Fruit fly (Drosophila melanogaster) whole organism, embryonic: ENCODE results near the gene CG7564.

Source experiments
- Awh ChIP-seq: fragments of 200-800 bp; sonication (Bioruptor generic); IDR thresholded peaks from 2 replicates; pipeline ENCODE4, ENCODE4 v1.3.6; 2022; ENCODE audit warnings: missing biosample characterization, missing genetic modification characterization
- CG11560 ChIP-seq: fragments of 200-800 bp; sonication (Bioruptor generic); IDR thresholded peaks from 3 replicates; pipeline ENCODE4 v1.3.6; 2022; ENCODE audit warnings: missing biosample characterization, missing genetic modification characterization
- CG11723 ChIP-seq: fragments of 200-800 bp; sonication (Bioruptor generic); optimal IDR thresholded peaks from 2 replicates; lab custom pipeline; 2017; ENCODE audit warnings: missing biosample characterization, mild to moderate bottlenecking, missing genetic modification characterization
- CG12744 ChIP-seq: fragments of 200-800 bp; sonication (Bioruptor generic); optimal IDR thresholded peaks from 2 replicates; lab custom pipeline; 2016; ENCODE audit warnings: missing biosample characterization, missing genetic modification characterization
- CG14050 ChIP-seq: fragments of 200-800 bp; sonication (Bioruptor generic); IDR thresholded peaks from 3 replicates; pipeline ENCODE4 v1.3.6; 2022; ENCODE audit warnings: missing biosample characterization, missing genetic modification characterization
- CG14860 ChIP-seq: fragments of 200-800 bp; sonication (Bioruptor generic); IDR thresholded peaks from 3 replicates; pipeline ENCODE4 v1.3.6; 2022; ENCODE audit warnings: missing biosample characterization, missing genetic modification characterization; ENCODE audit not compliant: partially characterized antibody
- CG17568 ChIP-seq: fragments of 200-800 bp; sonication (Bioruptor generic); optimal IDR thresholded peaks from 2 replicates; lab custom pipeline; 2018; ENCODE audit warnings: missing biosample characterization, mild to moderate bottlenecking, missing genetic modification characterization, moderate library complexity
- CG2875 ChIP-seq: fragments of 200-800 bp; sonication (Bioruptor generic); optimal IDR thresholded peaks from 2 replicates; lab custom pipeline; 2017; ENCODE audit warnings: missing biosample characterization, mild to moderate bottlenecking, missing genetic modification characterization, missing genetic modification reagents
- CG3065 ChIP-seq: fragments of 200-800 bp; sonication (Bioruptor generic); optimal IDR thresholded peaks from 2 replicates; lab custom pipeline; 2016; ENCODE audit warnings: missing biosample characterization, missing genetic modification characterization
- CG31388 ChIP-seq: fragments of 200-800 bp; sonication (Bioruptor generic); optimal IDR thresholded peaks from 2 replicates; lab custom pipeline; 2016; ENCODE audit warnings: missing biosample characterization, missing genetic modification characterization
- CG32767 ChIP-seq: fragments of 200-800 bp; sonication (Bioruptor generic); IDR thresholded peaks from 2 replicates; pipeline ENCODE4 v1.3.6; 2022; ENCODE audit warnings: missing biosample characterization, missing genetic modification characterization
- CG3847 ChIP-seq: fragments of 200-800 bp; sonication (Bioruptor generic); IDR thresholded peaks from 2 replicates; pipeline ENCODE4 v1.3.6; 2022; ENCODE audit warnings: missing biosample characterization, missing genetic modification characterization
- CG3995 ChIP-seq: fragments of 200-800 bp; sonication (Bioruptor generic); optimal IDR thresholded peaks from 3 replicates; lab custom pipeline; 2016; ENCODE audit warnings: missing biosample characterization, missing genetic modification characterization
- CG4282 ChIP-seq: fragments of 200-800 bp; sonication (Bioruptor generic); optimal IDR thresholded peaks from 2 replicates; lab custom pipeline; 2016; ENCODE audit warnings: missing biosample characterization, missing genetic modification characterization
- CG4730 ChIP-seq: fragments of 200-800 bp; sonication (Bioruptor generic); IDR thresholded peaks from 2 replicates; pipeline ENCODE4 v1.3.6; 2022; ENCODE audit warnings: missing biosample characterization, missing genetic modification characterization
- CG6175 ChIP-seq: fragments of 200-800 bp; sonication (Bioruptor generic); IDR thresholded peaks from 3 replicates; pipeline ENCODE4 v1.3.6; 2022; ENCODE audit warnings: missing biosample characterization, missing genetic modification characterization
- CG6854 ChIP-seq: fragments of 200-800 bp; sonication (Bioruptor generic); optimal IDR thresholded peaks from 3 replicates; lab custom pipeline; 2017; ENCODE audit warnings: missing biosample characterization, mild to moderate bottlenecking, missing genetic modification characterization
- CG7745 ChIP-seq: fragments of 200-800 bp; sonication (Bioruptor generic); optimal IDR thresholded peaks from 2 replicates; lab custom pipeline; 2018; ENCODE audit warnings: missing biosample characterization, mild to moderate bottlenecking, missing genetic modification characterization, moderate library complexity
- CG8359 ChIP-seq: fragments of 200-800 bp; sonication (Bioruptor generic); optimal IDR thresholded peaks from 2 replicates; lab custom pipeline; 2017; ENCODE audit warnings: missing biosample characterization, mild to moderate bottlenecking, missing genetic modification characterization, borderline replicate concordance
- CG9817 ChIP-seq: fragments of 200-800 bp; sonication (Bioruptor generic); optimal IDR thresholded peaks from 2 replicates; lab custom pipeline; 2018; ENCODE audit warnings: missing biosample characterization, mild to moderate bottlenecking, missing genetic modification characterization, moderate library complexity
- CG9876 ChIP-seq: fragments of 200-800 bp; sonication (Bioruptor generic); optimal IDR thresholded peaks from 2 replicates; lab custom pipeline; 2016; ENCODE audit warnings: missing biosample characterization, missing genetic modification characterization
- Ets97D ChIP-seq: fragments of 200-800 bp; sonication (Bioruptor generic); optimal IDR thresholded peaks from 3 replicates; lab custom pipeline; 2016; ENCODE audit warnings: missing biosample characterization, missing genetic modification characterization
- H15 ChIP-seq: fragments of 200-800 bp; sonication (Bioruptor generic); IDR thresholded peaks from 3 replicates; pipeline ENCODE4 v1.3.6; 2022; ENCODE audit warnings: missing biosample characterization, missing genetic modification characterization
- HLH54F ChIP-seq: fragments of 200-800 bp; sonication (Bioruptor generic); optimal IDR thresholded peaks from 3 replicates; lab custom pipeline; 2016; ENCODE audit warnings: missing biosample characterization, missing genetic modification characterization
- Hr78 ChIP-seq, 2 experiments: fragments of 200-800 bp in 1 of 2; fragments of >200 bp in 1 of 2; sonication (Bioruptor generic) in 1 of 2; optimal IDR thresholded peaks; 2 replicates each; lab custom pipeline; 2017 to 2019; ENCODE audit warnings: missing biosample characterization in 2 of 2, missing genetic modification characterization in 2 of 2, mild to moderate bottlenecking in 1 of 2, moderate library complexity in 1 of 2
- Meics ChIP-seq: fragments of 200-800 bp; sonication (Bioruptor generic); optimal IDR thresholded peaks from 2 replicates; lab custom pipeline; 2017; ENCODE audit warnings: missing biosample characterization, mild to moderate bottlenecking, missing genetic modification characterization
- Neu2 ChIP-seq: fragments of 200-800 bp; sonication (Bioruptor generic); optimal IDR thresholded peaks from 3 replicates; lab custom pipeline; 2016; ENCODE audit warnings: missing biosample characterization, missing genetic modification characterization, borderline replicate concordance
- Poxn ChIP-seq: fragments of 200-800 bp; sonication (Bioruptor generic); IDR thresholded peaks from 2 replicates; pipeline ENCODE4 v1.3.6; 2022; ENCODE audit warnings: missing biosample characterization, missing genetic modification characterization
- Scr ChIP-seq: fragments of 200-800 bp; sonication (Bioruptor generic); IDR thresholded peaks from 2 replicates; pipeline ENCODE4 v1.3.6; 2022; ENCODE audit warnings: missing biosample characterization, missing genetic modification characterization; ENCODE audit not compliant: partially characterized antibody
- Sox102F ChIP-seq: fragments of 200-800 bp; sonication (Bioruptor generic); optimal IDR thresholded peaks from 2 replicates; lab custom pipeline; 2018; ENCODE audit warnings: missing biosample characterization, mild to moderate bottlenecking, missing genetic modification characterization, moderate library complexity
- ap ChIP-seq: fragments of 200-800 bp; sonication (Bioruptor generic); IDR thresholded peaks from 2 replicates; pipeline ENCODE4 v1.3.6; 2022; ENCODE audit warnings: missing biosample characterization, missing genetic modification characterization
- cwo ChIP-seq: fragments of 200-800 bp; sonication (Bioruptor generic); optimal IDR thresholded peaks from 3 replicates; lab custom pipeline; 2017; ENCODE audit warnings: missing biosample characterization, missing genetic modification characterization, mild to moderate bottlenecking, moderate library complexity, missing genetic modification reagents
- da ChIP-seq: fragments of 200-800 bp; sonication (Bioruptor generic); optimal IDR thresholded peaks from 2 replicates; lab custom pipeline; 2016; ENCODE audit warnings: missing biosample characterization, missing genetic modification characterization
- ems ChIP-seq: fragments of 200-800 bp; sonication (Bioruptor generic); optimal IDR thresholded peaks from 3 replicates; lab custom pipeline; 2016; ENCODE audit warnings: missing biosample characterization, missing genetic modification characterization
- grn ChIP-seq: fragments of 200-800 bp; sonication (Bioruptor generic); optimal IDR thresholded peaks from 3 replicates; lab custom pipeline; 2017; ENCODE audit warnings: missing biosample characterization, missing genetic modification characterization
- hb ChIP-seq: fragments of 200-800 bp; sonication (Bioruptor generic); IDR thresholded peaks from 3 replicates; pipeline ENCODE4 v1.3.6; 2022; ENCODE audit warnings: missing biosample characterization, missing genetic modification characterization; ENCODE audit not compliant: partially characterized antibody
- hth ChIP-seq: fragments of >200 bp; optimal IDR thresholded peaks from 2 replicates; lab custom pipeline; 2017; ENCODE audit warnings: inconsistent platforms
- ind ChIP-seq: fragments of 200-800 bp; sonication (Bioruptor generic); optimal IDR thresholded peaks from 3 replicates; lab custom pipeline; 2016; ENCODE audit warnings: missing biosample characterization, missing genetic modification characterization
- ken ChIP-seq: fragments of 200-800 bp; sonication (Bioruptor generic); IDR thresholded peaks from 3 replicates; pipeline ENCODE4 v1.3.6; 2022; ENCODE audit warnings: missing biosample characterization, missing genetic modification characterization
- klu ChIP-seq: fragments of 200-800 bp; sonication (Bioruptor generic); IDR thresholded peaks from 2 replicates; pipeline ENCODE4 v1.3.6; 2022; ENCODE audit warnings: missing biosample characterization, missing genetic modification characterization
- lov ChIP-seq, 2 experiments: fragments of 200-800 bp in 1 of 2; fragments of >200 bp in 1 of 2; sonication (Bioruptor generic) in 1 of 2; IDR thresholded peaks in 1 of 2; optimal IDR thresholded peaks in 1 of 2; 2 replicates in 1 of 2; 3 replicates in 1 of 2; pipeline versions ENCODE4 v1.3.6 to Lab custom; 2017 to 2022; ENCODE audit warnings: missing biosample characterization in 1 of 2, missing genetic modification characterization in 1 of 2
- mirr ChIP-seq: fragments of 200-800 bp; sonication (Bioruptor generic); optimal IDR thresholded peaks from 3 replicates; lab custom pipeline; 2018; ENCODE audit warnings: missing biosample characterization, mild to moderate bottlenecking, missing genetic modification characterization
- mld ChIP-seq: fragments of 200-800 bp; sonication (Bioruptor generic); IDR thresholded peaks from 3 replicates; pipeline ENCODE4 v1.3.6; 2022; ENCODE audit warnings: missing biosample characterization, missing genetic modification characterization; ENCODE audit not compliant: partially characterized antibody
- peb ChIP-seq: fragments of 200-800 bp; sonication (Bioruptor generic); IDR thresholded peaks from 2 replicates; pipeline ENCODE4 v1.3.6; 2022; ENCODE audit warnings: missing biosample characterization, missing genetic modification characterization
- pros ChIP-seq: fragments of 200-800 bp; sonication (Bioruptor generic); optimal IDR thresholded peaks from 3 replicates; lab custom pipeline; 2019; ENCODE audit warnings: missing biosample characterization, mild to moderate bottlenecking, missing genetic modification characterization, moderate library complexity
- ro ChIP-seq: fragments of 200-800 bp; sonication (Bioruptor generic); IDR thresholded peaks from 2 replicates; pipeline ENCODE4 v1.3.6; 2022; ENCODE audit warnings: missing biosample characterization, missing genetic modification characterization
- sc ChIP-seq, 3 experiments: fragments of >200 bp in 2 of 3; fragments of 200-800 bp in 1 of 3; sonication (Bioruptor generic) in 1 of 3; optimal IDR thresholded peaks; 2 replicates in 2 of 3; 3 replicates in 1 of 3; lab custom pipeline; 2017; ENCODE audit warnings: mild to moderate bottlenecking in 1 of 3, missing biosample characterization in 1 of 3, missing genetic modification characterization in 1 of 3, missing genetic modification reagents in 1 of 3
- ssp ChIP-seq: fragments of 200-800 bp; sonication (Bioruptor generic); IDR thresholded peaks from 2 replicates; pipeline ENCODE4 v1.3.6; 2022; ENCODE audit warnings: missing biosample characterization, missing genetic modification characterization
- toy ChIP-seq: fragments of 200-800 bp; sonication (Bioruptor generic); IDR thresholded peaks from 2 replicates; pipeline ENCODE4 v1.3.6; 2022; ENCODE audit warnings: missing biosample characterization, missing genetic modification characterization
- z ChIP-seq: fragments of 200-800 bp; sonication (Bioruptor generic); IDR thresholded peaks from 3 replicates; pipeline ENCODE4 v1.3.6; 2022; ENCODE audit warnings: missing biosample characterization, missing genetic modification characterization

Gene CG7564

DNA sequence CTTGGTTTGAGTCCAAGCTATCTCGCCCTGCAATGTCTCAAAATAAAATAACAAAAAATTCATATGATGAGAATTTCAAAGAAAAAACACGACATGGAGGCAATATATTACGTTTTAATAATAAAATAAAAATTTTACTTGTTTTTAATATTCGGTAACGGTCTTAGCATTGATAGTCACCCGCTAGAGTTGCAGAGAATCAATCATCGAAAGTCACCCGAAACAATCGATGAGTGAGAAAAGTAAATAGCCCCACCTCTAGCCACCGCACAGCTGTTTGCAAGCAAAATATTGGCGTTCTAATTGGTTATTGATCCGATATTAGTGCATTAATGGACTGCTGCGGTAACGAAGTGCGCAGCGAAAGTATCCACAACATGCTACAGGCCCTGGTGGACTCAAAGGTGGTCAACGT, 38.1 kb upstream of the CG7564 start, which contains the start of gene CG34250 (continued):
- peak; percentile 44 for TF ChIP-seq ind (GFP tag; lab: Kevin White, UChicago)
- no peak for TF ChIP-seq CG9817 (tag; lab: Kevin White, UChicago)
- no peak for TF ChIP-seq CG6854
- TF ChIP-seq Sox102F, result peak; percentile 7
- TF ChIP-seq lov (optimal IDR thresholded peaks at IDR 0.05; lab: Kevin White, UChicago), result no peak
- TF ChIP-seq lov (GFP tag; IDR thresholded peaks at IDR 0.05; lab: Robert Waterston, UW), result no peak
- TF ChIP-seq CG4730, result no peak
- TF ChIP-seq klu (GFP tag; lab: Robert Waterston, UW), result no peak
- TF ChIP-seq mirr (GFP tag; lab: Kevin White, UChicago), result no peak
- peak; percentile 35 for TF ChIP-seq Meics (GFP tag; lab: Kevin White, UChicago)
- peak; percentile 69 for TF ChIP-seq CG3995 (GFP tag; lab: Kevin White, UChicago)
- TF ChIP-seq CG12744, result no peak
- no peak for TF ChIP-seq Hr78 (GFP tag; optimal IDR thresholded peaks at IDR 0.05; lab: Kevin White, UChicago)
- no peak for TF ChIP-seq CG11723
- no peak for TF ChIP-seq ap (GFP tag; lab: Robert Waterston, UW)
- no peak for TF ChIP-seq CG4282 (GFP tag; lab: Kevin White, UChicago)
- TF ChIP-seq da (GFP tag; lab: Kevin White, UChicago), result no peak
- no peak for TF ChIP-seq mld (GFP tag; lab: Robert Waterston, UW)
- TF ChIP-seq CG3065 (GFP tag; lab: Kevin White, UChicago), result no peak
- no peak for TF ChIP-seq sc (optimal IDR thresholded peaks at IDR 0.05; lab: Kevin White, UChicago)
- no peak for TF ChIP-seq sc (GFP tag; optimal IDR thresholded peaks at IDR 0.05; lab: Kevin White, UChicago)
- no peak for TF ChIP-seq z (GFP tag; lab: Robert Waterston, UW)
- TF ChIP-seq peb (GFP tag; lab: Robert Waterston, UW), result no peak
- peak; percentile 82 for TF ChIP-seq Scr (GFP tag; lab: Robert Waterston, UW)
- TF ChIP-seq CG32767 (GFP tag; lab: Robert Waterston, UW), result no peak
- peak; percentile 31 for TF ChIP-seq CG9876 (GFP tag; lab: Kevin White, UChicago)
- TF ChIP-seq CG14050 (GFP tag; lab: Robert Waterston, UW), result no peak
- TF ChIP-seq Poxn (GFP tag; lab: Robert Waterston, UW), result no peak
- no peak for TF ChIP-seq ken (GFP tag; lab: Robert Waterston, UW)
- TF ChIP-seq H15 (GFP tag; lab: Robert Waterston, UW), result no peak
- TF ChIP-seq ro (GFP tag; lab: Robert Waterston, UW), result no peak
- TF ChIP-seq HLH54F, result peak; percentile 31
- peak; percentile 34 for TF ChIP-seq ems (GFP tag; lab: Kevin White, UChicago)
- TF ChIP-seq toy (GFP tag; lab: Robert Waterston, UW), result no peak
- TF ChIP-seq CG6175 (GFP tag; lab: Robert Waterston, UW), result no peak
- no peak for TF ChIP-seq ssp (GFP tag; lab: Robert Waterston, UW)
- TF ChIP-seq CG2875, result no peak
- no peak for TF ChIP-seq grn (GFP tag; lab: Kevin White, UChicago)
- TF ChIP-seq CG17568 (GFP tag; lab: Kevin White, UChicago), result no peak
- TF ChIP-seq CG14860, result peak; percentile 66; the same call in 2 of the 3 replicates
- TF ChIP-seq CG31388 (GFP tag; lab: Kevin White, UChicago), result peak; percentile 3
- TF ChIP-seq hb (GFP tag; lab: Robert Waterston, UW), result no peak
- TF ChIP-seq Ets97D (GFP tag; lab: Kevin White, UChicago), result peak; percentile 59
- no peak for TF ChIP-seq CG7745 (tag; lab: Kevin White, UChicago)
- TF ChIP-seq CG3847 (GFP tag; lab: Robert Waterston, UW), result no peak; the same call in 1 of the 2 replicates
- TF ChIP-seq hth (lab: Kevin White, UChicago), result no peak
- peak; percentile 55; the same call in 1 of the 3 replicates for TF ChIP-seq CG11560
- TF ChIP-seq Neu2 (GFP tag; lab: Kevin White, UChicago), result no peak
- no peak for TF ChIP-seq Awh
- TF ChIP-seq pros (GFP tag; lab: Kevin White, UChicago), result no peak
- no peak for TF ChIP-seq cwo
- no peak for TF ChIP-seq CG8359 (GFP tag; lab: Kevin White, UChicago)
